Fruit fly (Drosophila melanogaster) whole organism, embryonic: Measurements from ENCODE around the gene mRpL28.

Source experiments
- Ada2b ChIP-seq: fragments of 200-800 bp; sonication (Bioruptor generic); IDR thresholded peaks from 2 replicates; pipeline ENCODE4 v1.3.6; 2022; ENCODE audit warnings: missing biosample characterization, missing genetic modification characterization
- Bgb ChIP-seq: fragments of 200-800 bp; sonication (Bioruptor generic); IDR thresholded peaks from 2 replicates; pipeline ENCODE4 v1.3.6; 2022; ENCODE audit warnings: missing biosample characterization, missing genetic modification characterization; ENCODE audit not compliant: partially characterized antibody
- CG1024 ChIP-seq: fragments of 200-800 bp; sonication (Bioruptor generic); IDR thresholded peaks from 2 replicates; pipeline ENCODE4 v1.3.6; 2022; ENCODE audit warnings: missing biosample characterization, missing genetic modification characterization
- CG10654 ChIP-seq: fragments of 200-800 bp; sonication (Bioruptor generic); optimal IDR thresholded peaks from 2 replicates; lab custom pipeline; 2016; ENCODE audit warnings: missing biosample characterization, missing genetic modification characterization
- CG10959 ChIP-seq: fragments of 200-800 bp; sonication (Bioruptor generic); IDR thresholded peaks from 2 replicates; pipeline ENCODE4 v1.3.6; 2022; ENCODE audit warnings: missing biosample characterization, missing genetic modification characterization
- CG11247 ChIP-seq: fragments of 200-800 bp; sonication (Bioruptor generic); IDR thresholded peaks from 2 replicates; pipeline ENCODE4 v1.3.6; 2022; ENCODE audit warnings: missing biosample characterization, missing genetic modification characterization
- CG12236 ChIP-seq: fragments of 200-800 bp; sonication (Bioruptor generic); optimal IDR thresholded peaks from 2 replicates; lab custom pipeline; 2016; ENCODE audit warnings: missing biosample characterization, missing genetic modification characterization
- CG13894 ChIP-seq: fragments of 200-800 bp; sonication (Bioruptor generic); optimal IDR thresholded peaks from 3 replicates; lab custom pipeline; 2018; ENCODE audit warnings: missing biosample characterization, mild to moderate bottlenecking, missing genetic modification characterization, moderate library complexity
- CG14014 ChIP-seq: fragments of 200-800 bp; sonication (Bioruptor generic); IDR thresholded peaks from 2 replicates; pipeline ENCODE4 v1.3.6; 2022; ENCODE audit warnings: missing biosample characterization, missing genetic modification characterization
- CG14050 ChIP-seq: fragments of 200-800 bp; sonication (Bioruptor generic); IDR thresholded peaks from 3 replicates; pipeline ENCODE4 v1.3.6; 2022; ENCODE audit warnings: missing biosample characterization, missing genetic modification characterization
- CG16813 ChIP-seq: fragments of 200-800 bp; sonication (Bioruptor generic); IDR thresholded peaks from 3 replicates; pipeline ENCODE4 v1.3.6; 2022; ENCODE audit warnings: missing biosample characterization, missing genetic modification characterization; ENCODE audit not compliant: partially characterized antibody
- CG16863 ChIP-seq: fragments of 200-800 bp; sonication (Bioruptor generic); optimal IDR thresholded peaks from 3 replicates; lab custom pipeline; 2016; ENCODE audit warnings: missing biosample characterization, missing genetic modification characterization
- CG17186 ChIP-seq: fragments of 200-800 bp; sonication (Bioruptor generic); optimal IDR thresholded peaks from 3 replicates; lab custom pipeline; 2017; ENCODE audit warnings: missing biosample characterization, missing genetic modification reagents, missing genetic modification characterization
- CG17359 ChIP-seq: fragments of 200-800 bp; sonication (Bioruptor generic); optimal IDR thresholded peaks from 3 replicates; lab custom pipeline; 2018; ENCODE audit warnings: missing biosample characterization, mild to moderate bottlenecking, missing genetic modification characterization, moderate library complexity
- CG17612 ChIP-seq: fragments of 200-800 bp; sonication (Bioruptor generic); IDR thresholded peaks from 2 replicates; pipeline ENCODE4 v1.3.6; 2022; ENCODE audit warnings: missing biosample characterization, missing genetic modification characterization
- CG32772 ChIP-seq: fragments of 200-800 bp; sonication (Bioruptor generic); IDR thresholded peaks from 2 replicates; pipeline ENCODE4 v1.3.6; 2022; ENCODE audit warnings: missing biosample characterization, missing genetic modification characterization
- CG42726 ChIP-seq: fragments of 200-800 bp; sonication (Bioruptor generic); IDR thresholded peaks from 2 replicates; pipeline ENCODE4 v1.3.6; 2022; ENCODE audit warnings: missing biosample characterization, missing genetic modification characterization; ENCODE audit not compliant: partially characterized antibody
- CG43689 ChIP-seq: fragments of 200-800 bp; sonication (Bioruptor generic); IDR thresholded peaks from 2 replicates; pipeline ENCODE4 v1.3.6; 2022; ENCODE audit warnings: missing biosample characterization, missing genetic modification characterization
- CG4730 ChIP-seq: fragments of 200-800 bp; sonication (Bioruptor generic); IDR thresholded peaks from 2 replicates; pipeline ENCODE4 v1.3.6; 2022; ENCODE audit warnings: missing biosample characterization, missing genetic modification characterization
- CG5245 ChIP-seq: fragments of 200-800 bp; sonication (Bioruptor generic); optimal IDR thresholded peaks from 3 replicates; lab custom pipeline; 2016; ENCODE audit warnings: missing biosample characterization, missing genetic modification characterization
- CG6254 ChIP-seq: fragments of 200-800 bp; sonication (Bioruptor generic); optimal IDR thresholded peaks from 3 replicates; lab custom pipeline; 2017; ENCODE audit warnings: mild to moderate bottlenecking, missing biosample characterization, missing genetic modification reagents, missing genetic modification characterization
- CG6272 ChIP-seq: fragments of 200-800 bp; sonication (Bioruptor generic); IDR thresholded peaks from 2 replicates; pipeline ENCODE4 v1.3.6; 2022; ENCODE audit warnings: missing biosample characterization, missing genetic modification characterization
- CG8089 ChIP-seq: fragments of 200-800 bp; sonication (Bioruptor generic); optimal IDR thresholded peaks from 3 replicates; lab custom pipeline; 2016; ENCODE audit warnings: missing biosample characterization, missing genetic modification characterization
- Dek ChIP-seq: fragments of 200-800 bp; sonication (Bioruptor generic); optimal IDR thresholded peaks from 3 replicates; lab custom pipeline; 2019; ENCODE audit warnings: missing biosample characterization, mild to moderate bottlenecking, missing genetic modification characterization, moderate library complexity
- Eip74EF ChIP-seq, 2 experiments: fragments of 200-800 bp in 1 of 2; fragments of >200 bp in 1 of 2; sonication (Bioruptor generic) in 1 of 2; optimal IDR thresholded peaks; 2 replicates each; lab custom pipeline; 2017 to 2019; ENCODE audit warnings: missing biosample characterization in 2 of 2, missing genetic modification characterization in 2 of 2, mild to moderate bottlenecking in 1 of 2, moderate library complexity in 1 of 2
- HHEX ChIP-seq: fragments of 200-800 bp; sonication (Bioruptor generic); optimal IDR thresholded peaks from 3 replicates; lab custom pipeline; 2017; ENCODE audit warnings: missing biosample characterization, mild to moderate bottlenecking, missing genetic modification characterization, missing genetic modification reagents
- Hand ChIP-seq: fragments of 200-800 bp; sonication (Bioruptor generic); optimal IDR thresholded peaks from 2 replicates; lab custom pipeline; 2017; ENCODE audit warnings: mild to moderate bottlenecking, missing biosample characterization, missing genetic modification reagents, missing genetic modification characterization
- Mrtf ChIP-seq: fragments of 200-800 bp; sonication (Bioruptor generic); IDR thresholded peaks from 3 replicates; pipeline ENCODE4 v1.3.6; 2022; ENCODE audit warnings: missing biosample characterization, missing genetic modification characterization
- Myb ChIP-seq: fragments of 200-800 bp; sonication (Bioruptor generic); optimal IDR thresholded peaks from 2 replicates; lab custom pipeline; 2016; ENCODE audit warnings: missing biosample characterization, missing genetic modification characterization
- NC2α ChIP-seq: fragments of 200-800 bp; sonication (Bioruptor generic); optimal IDR thresholded peaks from 2 replicates; lab custom pipeline; 2016; ENCODE audit warnings: missing biosample characterization, missing genetic modification characterization
- Pdp1 ChIP-seq, 2 experiments: fragments of 200-800 bp; sonication (Bioruptor generic); optimal IDR thresholded peaks; 3 replicates each; lab custom pipeline; 2016; ENCODE audit warnings: missing biosample characterization in 2 of 2, missing genetic modification characterization in 2 of 2, mild to moderate bottlenecking in 1 of 2, moderate library complexity in 1 of 2
- Six4 ChIP-seq: fragments of 200-800 bp; sonication (Bioruptor generic); optimal IDR thresholded peaks from 2 replicates; lab custom pipeline; 2016; ENCODE audit warnings: missing biosample characterization, missing genetic modification characterization
- ash1 ChIP-seq: fragments of 200-800 bp; sonication (Bioruptor generic); optimal IDR thresholded peaks from 2 replicates; lab custom pipeline; 2018; ENCODE audit warnings: missing biosample characterization, mild to moderate bottlenecking, missing genetic modification characterization
- btn ChIP-seq: fragments of 200-800 bp; sonication (Bioruptor generic); optimal IDR thresholded peaks from 2 replicates; lab custom pipeline; 2016; ENCODE audit warnings: missing biosample characterization, missing genetic modification characterization
- cad ChIP-seq: fragments of >200 bp; optimal IDR thresholded peaks from 2 replicates; lab custom pipeline; 2017; ENCODE audit warnings: missing biosample characterization, missing genetic modification characterization
- cato ChIP-seq: fragments of 200-800 bp; sonication (Bioruptor generic); optimal IDR thresholded peaks from 2 replicates; lab custom pipeline; 2016; ENCODE audit warnings: missing biosample characterization, missing genetic modification characterization, borderline replicate concordance
- crc ChIP-seq: fragments of 200-800 bp; sonication (Bioruptor generic); optimal IDR thresholded peaks from 2 replicates; lab custom pipeline; 2016; ENCODE audit warnings: missing biosample characterization, missing genetic modification characterization
- dysf ChIP-seq: fragments of 200-800 bp; sonication (Bioruptor generic); IDR thresholded peaks from 3 replicates; pipeline ENCODE4 v1.3.6; 2022; ENCODE audit warnings: missing biosample characterization, missing genetic modification characterization
- en ChIP-seq: fragments of 200-800 bp; sonication (Bioruptor generic); optimal IDR thresholded peaks from 2 replicates; lab custom pipeline; 2016; ENCODE audit warnings: missing biosample characterization, missing genetic modification characterization
- fd102C ChIP-seq: fragments of 200-800 bp; sonication (Bioruptor generic); optimal IDR thresholded peaks from 2 replicates; lab custom pipeline; 2018; ENCODE audit warnings: missing biosample characterization, mild to moderate bottlenecking, missing genetic modification characterization, moderate library complexity
- jing ChIP-seq: fragments of 200-800 bp; sonication (Bioruptor generic); optimal IDR thresholded peaks from 2 replicates; lab custom pipeline; 2018; ENCODE audit warnings: missing biosample characterization, mild to moderate bottlenecking, missing genetic modification characterization
- kay ChIP-seq: fragments of 200-800 bp; sonication (Bioruptor generic); optimal IDR thresholded peaks from 2 replicates; lab custom pipeline; 2016; ENCODE audit warnings: missing biosample characterization, missing genetic modification characterization
- lab ChIP-seq: fragments of 200-800 bp; sonication (Bioruptor generic); optimal IDR thresholded peaks from 3 replicates; lab custom pipeline; 2017; ENCODE audit warnings: missing biosample characterization, missing genetic modification characterization, mild to moderate bottlenecking, moderate library complexity, missing genetic modification reagents
- nerfin-1 ChIP-seq: fragments of 200-800 bp; sonication (Bioruptor generic); optimal IDR thresholded peaks from 3 replicates; lab custom pipeline; 2019; ENCODE audit warnings: missing biosample characterization, mild to moderate bottlenecking, missing genetic modification characterization, moderate library complexity
- p53 ChIP-seq: fragments of 200-800 bp; sonication (Bioruptor generic); optimal IDR thresholded peaks from 2 replicates; lab custom pipeline; 2016; ENCODE audit warnings: missing biosample characterization, missing genetic modification characterization
- pita ChIP-seq: fragments of 200-800 bp; sonication (Bioruptor generic); optimal IDR thresholded peaks from 2 replicates; lab custom pipeline; 2017; ENCODE audit warnings: missing biosample characterization, mild to moderate bottlenecking, missing genetic modification characterization
- seq ChIP-seq: fragments of 200-800 bp; sonication (Bioruptor generic); IDR thresholded peaks from 2 replicates; pipeline ENCODE4 v1.3.6; 2022; ENCODE audit warnings: missing biosample characterization, missing genetic modification characterization
- tx ChIP-seq: fragments of 200-800 bp; sonication (Bioruptor generic); optimal IDR thresholded peaks from 2 replicates; lab custom pipeline; 2016; ENCODE audit warnings: missing biosample characterization, missing genetic modification characterization
- vnd ChIP-seq: fragments of 200-800 bp; sonication (Bioruptor generic); IDR thresholded peaks from 3 replicates; pipeline ENCODE4 v1.3.6; 2022; ENCODE audit warnings: missing biosample characterization, missing genetic modification characterization; ENCODE audit not compliant: partially characterized antibody

mRpL28 gene

DNA sequence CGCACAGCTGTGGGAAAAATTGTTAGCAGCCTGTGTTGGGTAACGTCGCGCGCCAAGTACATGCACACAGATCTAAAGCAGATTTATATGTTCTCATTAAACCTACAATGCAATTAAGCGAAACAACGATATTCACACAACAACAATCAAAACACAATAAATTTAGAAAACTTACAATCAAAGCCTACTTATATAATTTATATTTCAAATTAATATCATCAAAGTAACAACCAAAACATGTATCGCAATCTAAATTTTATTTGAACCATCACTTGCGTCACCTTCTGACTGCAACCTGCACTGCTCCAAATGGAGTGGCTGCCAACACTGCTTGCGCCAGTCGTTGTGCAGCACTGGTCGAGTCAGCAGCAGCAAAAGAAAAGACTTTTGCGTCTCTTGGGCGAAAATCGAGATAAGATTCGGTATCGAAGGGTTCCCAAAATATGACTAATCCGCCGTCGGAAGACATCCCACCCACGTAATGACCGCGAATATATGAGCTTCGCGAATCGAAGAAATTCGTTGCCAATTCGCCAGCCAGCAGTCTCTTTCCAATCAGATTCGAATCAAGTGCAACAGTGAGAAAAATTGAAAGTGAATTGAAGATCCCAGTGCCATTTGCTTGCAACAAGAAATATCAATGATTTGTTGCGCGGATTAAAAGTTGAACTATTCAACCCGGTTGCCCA lies 7.6 kb downstream of the mRpL28 start, which contains the start of the genes CG8892 and CG34126 (continued):
- TF ChIP-seq fd102C (peak; percentile 68), Eip74EF (GFP tag; optimal IDR thresholded peaks at IDR 0.05; lab: Kevin White, UChicago) (peak in 1 of 2 experiments; percentile 85), CG12236 (GFP tag; lab: Kevin White, UChicago) (peak; percentile 87), NC2α (GFP tag; lab: Kevin White, UChicago) (peak; percentile 80), CG17359 (tag; lab: Kevin White, UChicago) (peak; percentile 96), CG6272 (GFP tag; lab: Robert Waterston, UW) (peak; percentile 97), pita (no peak), CG13894 (tag; lab: Kevin White, UChicago) (peak; percentile 94), lab (GFP tag; lab: Kevin White, UChicago) (peak; percentile 98), CG1024 (peak; percentile 88), crc (GFP tag; lab: Kevin White, UChicago) (peak; percentile 85), Ada2b (peak; percentile 93), CG17612 (GFP tag; lab: Robert Waterston, UW) (peak; percentile 87), Hand (peak; percentile 82), CG43689 (GFP tag; lab: Robert Waterston, UW) (peak; percentile 89), ash1 (peak; percentile 86), CG32772 (peak; percentile 96), Dek (tag; lab: Kevin White, UChicago) (peak; percentile 96), CG10959 (GFP tag; lab: Robert Waterston, UW) (peak; percentile 93), kay (GFP tag; lab: Kevin White, UChicago) (peak; percentile 96), vnd (GFP tag; lab: Robert Waterston, UW) (no peak), Pdp1 (GFP tag; optimal IDR thresholded peaks at IDR 0.05; lab: Kevin White, UChicago) (peak; percentile 95 to 98), nerfin-1 (tag; lab: Kevin White, UChicago) (peak; percentile 97), tx (GFP tag; lab: Kevin White, UChicago) (peak; percentile 97), CG16813 (GFP tag; lab: Robert Waterston, UW) (peak; percentile 36; the same call in 2 of the 3 replicates), Myb (GFP tag; lab: Kevin White, UChicago) (peak; percentile 84), CG10654 (peak; percentile 98), p53 (GFP tag; lab: Kevin White, UChicago) (peak; percentile 81), en (GFP tag; lab: Kevin White, UChicago) (peak; percentile 91), Mrtf (GFP tag; lab: Robert Waterston, UW) (peak; percentile 96), cad (GFP tag; lab: Kevin White, UChicago) (no peak), CG16863 (GFP tag; lab: Kevin White, UChicago) (peak; percentile 95), CG42726 (GFP tag; lab: Robert Waterston, UW) (peak; percentile 73), jing (peak; percentile 95), btn (peak; percentile 64), CG17186 (GFP tag; lab: Kevin White, UChicago) (peak; percentile 95), HHEX (GFP tag; lab: Kevin White, UChicago) (peak; percentile 97), CG8089 (GFP tag; lab: Kevin White, UChicago) (peak; percentile 95), Six4 (peak; percentile 97), CG14014 (GFP tag; lab: Robert Waterston, UW) (peak; percentile 95), seq (peak; percentile 94), CG5245 (GFP tag; lab: Kevin White, UChicago) (peak; percentile 96), CG14050 (GFP tag; lab: Robert Waterston, UW) (peak; percentile 89), CG6254 (GFP tag; lab: Kevin White, UChicago) (peak; percentile 89), dysf (GFP tag; lab: Robert Waterston, UW) (peak; percentile 98), CG4730 (GFP tag; lab: Robert Waterston, UW) (peak; percentile 95), Bgb (GFP tag; lab: Robert Waterston, UW) (peak; percentile 45; the same call in 1 of the 2 replicates), cato (GFP tag; lab: Kevin White, UChicago) (peak; percentile 98), CG11247 (peak; percentile 96)
